Fruit fly (Drosophila melanogaster): ENCODE measurements around the gene Sfp78E.

DNA sequence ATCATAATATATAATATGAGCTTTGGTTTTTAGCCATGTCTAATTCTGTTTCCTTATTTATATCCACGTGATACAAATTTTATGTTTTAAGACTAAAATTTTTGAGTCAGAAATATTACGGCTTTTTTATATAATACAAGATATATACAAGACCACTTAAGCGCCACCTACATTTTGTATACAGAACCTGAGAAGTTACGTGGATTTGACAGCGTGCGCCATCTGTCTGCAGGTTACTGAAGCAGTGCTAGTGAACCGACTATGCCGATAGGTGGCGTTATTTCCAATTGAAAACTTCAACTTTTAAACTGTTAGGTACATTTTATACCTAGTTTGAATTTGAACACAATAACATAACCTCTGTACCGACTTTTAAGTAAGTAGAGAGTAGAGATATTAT is 31.1 kb downstream of the Sfp78E start:
- TF ChIP-seq CG11617 (GFP tag; optimal IDR thresholded peaks at IDR 0.05) (no peak), ovo (GFP tag; optimal IDR thresholded peaks at IDR 0.05) (peak; percentile 0), Mnt (GFP tag; optimal IDR thresholded peaks at IDR 0.05) (no peak), CG33017 (tag; optimal IDR thresholded peaks at IDR 0.05) (no peak), Hr96 (GFP tag; optimal IDR thresholded peaks at IDR 0.05) (peak; percentile 58), CG1620 (GFP tag; optimal IDR thresholded peaks at IDR 0.05) (peak; percentile 50), CG7101 (tag; optimal IDR thresholded peaks at IDR 0.05) (no peak), kay (GFP tag; ENCODE audit: borderline replicate concordance) (peak; percentile 10), tj (GFP tag; optimal IDR thresholded peaks at IDR 0.05) (no peak), Clk (GFP tag; optimal IDR thresholded peaks at IDR 0.05) (no peak), bab1 (GFP tag; optimal IDR thresholded peaks at IDR 0.05) (peak; percentile 67), CG5204 (GFP tag; optimal IDR thresholded peaks at IDR 0.05) (peak; percentile 47)

Data from whole organism, adult.